Worm (Caenorhabditis elegans) whole organism, early embryonic: ENCODE results near the gene knl-1.

Source experiments
- B0310.2 ChIP-seq: sonication (generic microtip); optimal IDR thresholded peaks from 2 replicates; lab custom pipeline; 2016; ENCODE audit warnings: mild to moderate bottlenecking, missing genetic modification characterization, missing compliant biosample characterization
- F13C5.2 ChIP-seq: sonication (generic microtip); optimal IDR thresholded peaks from 2 replicates; lab custom pipeline; 2017; ENCODE audit warnings: mild to moderate bottlenecking, missing genetic modification characterization, inconsistent platforms, missing compliant biosample characterization
- aly-1 ChIP-seq: sonication (generic microtip); optimal IDR thresholded peaks from 2 replicates; lab custom pipeline; 2016; ENCODE audit warnings: missing genetic modification characterization, missing compliant biosample characterization
- ama-1 ChIP-seq: fragments of 150-350 bp; optimal IDR thresholded peaks from 2 replicates; lab custom pipeline; 2014
- ceh-13 ChIP-seq: fragments of 200-800 bp; sonication (Bioruptor generic); optimal IDR thresholded peaks from 2 replicates; lab custom pipeline; 2018; ENCODE audit warnings: mild to moderate bottlenecking, missing genetic modification characterization, missing compliant biosample characterization
- ceh-36 ChIP-seq: sonication (generic microtip); optimal IDR thresholded peaks from 2 replicates; lab custom pipeline; 2016; ENCODE audit warnings: missing genetic modification characterization, inconsistent platforms, missing compliant biosample characterization
- ets-7 ChIP-seq: sonication (generic microtip); optimal IDR thresholded peaks from 2 replicates; lab custom pipeline; 2016; ENCODE audit warnings: missing genotype, missing genetic modification characterization, missing compliant biosample characterization
- flt-1 ChIP-seq: fragments of 200-800 bp; sonication (Bioruptor generic); IDR thresholded peaks from 2 replicates; pipeline ENCODE4 v1.3.6; 2022; ENCODE audit warnings: missing genetic modification characterization, missing compliant biosample characterization
- hmbx-1 ChIP-seq: sonication (generic microtip); optimal IDR thresholded peaks from 2 replicates; lab custom pipeline; 2016; ENCODE audit warnings: mild to moderate bottlenecking, missing genetic modification characterization, missing compliant biosample characterization
- hmg-4 ChIP-seq: fragments of 200-800 bp; sonication (Bioruptor generic); optimal IDR thresholded peaks from 2 replicates; lab custom pipeline; 2018; ENCODE audit warnings: mild to moderate bottlenecking, missing genetic modification characterization, missing compliant biosample characterization
- hnd-1 ChIP-seq: sonication (generic microtip); optimal IDR thresholded peaks from 2 replicates; lab custom pipeline; 2016; ENCODE audit warnings: missing genetic modification characterization, missing compliant biosample characterization
- pes-1 ChIP-seq: fragments of 200-800 bp; sonication (Bioruptor generic); IDR thresholded peaks from 2 replicates; pipeline ENCODE4 v1.3.6; 2022; ENCODE audit warnings: missing genetic modification reagents, missing genetic modification characterization, missing compliant biosample characterization
- scrt-1 ChIP-seq: fragments of 200-800 bp; sonication (Bioruptor generic); IDR thresholded peaks from 2 replicates; pipeline ENCODE4 v1.3.6; 2022; ENCODE audit warnings: missing genetic modification characterization, missing compliant biosample characterization
- sea-1 ChIP-seq: fragments of 200-800 bp; sonication (Bioruptor generic); conservative IDR thresholded peaks from 2 replicates; pipeline ENCODE4 v1.3.6; 2022; ENCODE audit warnings: missing genetic modification characterization, missing compliant biosample characterization
- tbx-11 ChIP-seq: fragments of 200-800 bp; sonication (Bioruptor generic); IDR thresholded peaks from 2 replicates; pipeline ENCODE4 v1.3.6; 2022; ENCODE audit warnings: missing genetic modification characterization, missing compliant biosample characterization
- tbx-37 ChIP-seq: fragments of 200-800 bp; sonication (Bioruptor generic); conservative IDR thresholded peaks from 2 replicates; pipeline ENCODE4 v1.3.6; 2022; ENCODE audit warnings: missing genetic modification reagents, missing genetic modification characterization, missing compliant biosample characterization
- tra-4 ChIP-seq: sonication (generic microtip); optimal IDR thresholded peaks from 2 replicates; lab custom pipeline; 2017; ENCODE audit warnings: missing genetic modification characterization, missing compliant biosample characterization

Gene knl-1

DNA sequence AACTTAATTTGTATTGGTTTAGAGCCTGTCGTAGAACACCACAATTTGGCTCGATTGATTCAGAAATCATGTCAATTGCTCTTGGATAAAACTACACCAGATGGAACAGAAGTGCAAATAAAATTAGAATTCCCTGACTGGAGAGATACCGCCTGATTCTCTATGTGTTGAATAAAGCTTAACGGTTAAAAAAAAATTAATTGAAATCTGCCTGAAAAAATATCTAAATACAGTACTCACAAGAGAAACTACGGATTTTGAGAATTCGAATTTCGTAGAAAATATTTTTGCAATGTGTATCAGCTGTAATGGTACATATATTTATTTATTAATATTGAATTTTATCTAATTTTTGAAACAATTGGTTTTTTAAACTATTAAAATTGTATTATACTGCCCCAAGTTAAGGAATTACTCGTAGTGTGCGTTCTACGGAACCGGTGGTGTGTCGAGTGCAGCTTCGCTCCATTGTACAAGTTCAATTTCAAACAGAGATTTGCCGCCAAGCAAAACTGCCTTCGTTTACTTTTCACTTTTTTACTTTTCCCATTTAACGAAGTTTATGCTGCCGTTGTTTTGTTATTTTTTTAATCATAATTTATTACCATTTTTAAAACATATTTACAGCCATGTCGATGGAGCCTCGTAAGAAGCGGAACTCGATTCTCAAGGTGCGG is at the start of gene knl-1:
Gene knl-1, plus strand, starts transcription at position 626 of the 677 bp plus-strand sequence.
- TF ChIP-seq hmg-4 (GFP tag; lab: Kevin White, UChicago): peak; percentile 54
- TF ChIP-seq scrt-1 (GFP tag; lab: Robert Waterston, UW): no peak
- peak; percentile 51 for TF ChIP-seq F13C5.2 (tag; lab: Kevin White, UChicago)
- TF ChIP-seq sea-1 (GFP tag; lab: Robert Waterston, UW): no peak
- no peak for TF ChIP-seq B0310.2 (tag; lab: Kevin White, UChicago)

DNA sequence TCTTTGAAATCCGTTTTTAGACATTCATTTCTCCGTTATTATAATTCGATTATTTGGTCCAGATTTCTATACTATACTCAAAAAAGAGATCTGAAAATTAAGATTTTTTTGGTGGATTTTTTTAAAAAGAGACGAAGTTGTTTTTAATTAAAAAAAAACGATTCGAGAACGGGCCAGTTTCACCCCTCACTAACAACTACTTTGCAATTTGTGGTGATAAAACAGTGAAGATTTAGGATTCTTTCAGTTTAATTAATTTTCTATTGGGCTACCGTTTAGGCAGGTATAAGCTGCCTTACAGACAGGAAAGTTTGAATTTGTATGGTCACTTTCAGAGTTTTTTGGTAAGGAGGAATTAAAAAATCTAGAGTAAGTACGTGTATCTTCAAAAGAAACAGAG is 49.3 kb upstream of the knl-1 start, which contains the start of gene unc-36:
Gene unc-36, minus strand, starts transcription at position 101 of the 400 bp plus-strand sequence.
- no peak for TF ChIP-seq F13C5.2 (tag; lab: Kevin White, UChicago)
- no peak for TF ChIP-seq ceh-13 (GFP tag; lab: Kevin White, UChicago)
- TF ChIP-seq hnd-1 (tag; lab: Kevin White, UChicago): no peak
- no peak for TF ChIP-seq hmbx-1 (tag; lab: Kevin White, UChicago)
- no peak for TF ChIP-seq hmg-4 (GFP tag; lab: Kevin White, UChicago)
- TF ChIP-seq B0310.2 (tag; lab: Kevin White, UChicago): no peak
- no peak for TF ChIP-seq flt-1 (GFP tag; lab: Robert Waterston, UW)
- TF ChIP-seq ama-1 (lab: Kevin White, UChicago): no peak
- TF ChIP-seq ceh-36 (tag; lab: Kevin White, UChicago): no peak
- TF ChIP-seq scrt-1 (GFP tag; lab: Robert Waterston, UW): no peak

DNA sequence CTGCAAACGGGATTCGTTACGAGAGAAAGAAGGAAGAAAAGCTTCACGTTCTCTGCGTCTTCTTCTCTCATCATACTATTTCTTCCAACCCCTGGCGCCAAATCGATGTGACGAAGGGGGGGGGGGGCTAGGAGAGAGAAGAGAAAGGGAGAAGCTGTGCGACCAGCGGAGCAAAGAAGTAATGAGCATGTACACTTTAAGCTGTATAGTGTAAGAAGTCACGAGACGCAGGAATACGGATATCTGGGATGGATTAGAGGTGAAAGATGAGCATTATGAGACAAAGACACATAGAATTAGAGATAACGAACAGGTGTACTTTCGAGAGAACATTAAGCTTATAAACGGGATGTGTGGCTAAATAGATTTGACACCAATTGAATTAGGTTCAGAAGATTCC is 48.7 kb upstream of the knl-1 start:
- TF ChIP-seq B0310.2 (tag; lab: Kevin White, UChicago) (no peak), scrt-1 (GFP tag; lab: Robert Waterston, UW) (no peak), hmbx-1 (tag; lab: Kevin White, UChicago) (no peak), ceh-36 (tag; lab: Kevin White, UChicago) (peak; percentile 0), ama-1 (lab: Kevin White, UChicago) (no peak), flt-1 (GFP tag; lab: Robert Waterston, UW) (no peak), F13C5.2 (tag; lab: Kevin White, UChicago) (no peak)

DNA sequence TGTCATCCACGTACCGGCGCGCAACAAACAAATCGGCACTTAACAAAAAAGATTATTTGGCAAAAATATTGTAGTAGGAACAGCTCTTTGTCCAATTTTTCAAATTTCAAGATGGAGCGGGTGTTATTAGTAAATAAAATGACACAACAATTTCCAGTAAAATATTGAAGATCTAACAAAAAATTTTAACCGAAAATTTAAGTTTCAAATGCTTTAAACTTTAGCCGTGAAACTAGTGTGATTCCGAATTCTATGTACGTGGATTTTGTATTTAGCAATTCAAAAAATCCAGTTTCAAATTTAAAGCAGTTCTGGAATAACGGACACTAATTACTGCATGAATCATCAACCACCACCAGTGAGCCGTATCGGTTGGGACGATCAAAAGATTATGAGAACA is 47.7 kb upstream of the knl-1 start, which contains the start of gene snb-5:
Gene snb-5, plus strand, starts transcription at position 301 of the 400 bp plus-strand sequence.
- no peak for TF ChIP-seq flt-1 (GFP tag; lab: Robert Waterston, UW)
- TF ChIP-seq aly-1 (tag; lab: Kevin White, UChicago): no peak
- TF ChIP-seq pes-1 (GFP tag; lab: Robert Waterston, UW): no peak
- TF ChIP-seq hmbx-1 (tag; lab: Kevin White, UChicago): no peak
- TF ChIP-seq F13C5.2 (tag; lab: Kevin White, UChicago): no peak
- TF ChIP-seq hmg-4 (GFP tag; lab: Kevin White, UChicago): no peak
- TF ChIP-seq ets-7 (tag; lab: Kevin White, UChicago): no peak
- no peak for TF ChIP-seq tbx-37
- no peak for TF ChIP-seq B0310.2 (tag; lab: Kevin White, UChicago)

DNA sequence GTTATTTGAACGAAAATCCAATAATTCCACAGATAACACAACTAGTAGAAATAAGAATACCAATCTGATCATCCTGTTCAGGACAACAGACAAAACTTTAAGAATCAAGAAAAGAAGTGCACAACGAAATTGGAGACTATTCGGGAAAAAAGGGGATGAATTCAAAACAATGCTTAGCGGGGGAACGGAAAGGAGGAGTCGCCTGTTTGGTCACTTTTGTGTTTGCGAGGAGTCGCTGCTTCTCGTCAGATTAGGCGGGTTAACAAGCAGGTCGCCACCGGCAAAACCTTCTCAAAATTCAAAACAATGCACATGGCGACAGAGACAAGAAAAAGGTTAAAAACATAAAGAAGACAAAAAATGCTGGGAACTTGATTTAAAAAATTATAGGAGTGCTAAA is 40.7 kb upstream of the knl-1 start, which contains the start of gene C30A5.10:
Gene C30A5.10, minus strand, starts transcription at position 101 of the 400 bp plus-strand sequence.
- TF ChIP-seq hmbx-1 (tag; lab: Kevin White, UChicago) (no peak), ceh-13 (GFP tag; lab: Kevin White, UChicago) (no peak), ama-1 (lab: Kevin White, UChicago) (no peak), scrt-1 (GFP tag; lab: Robert Waterston, UW) (no peak), pes-1 (GFP tag; lab: Robert Waterston, UW) (no peak), F13C5.2 (tag; lab: Kevin White, UChicago) (no peak), ceh-36 (tag; lab: Kevin White, UChicago) (no peak), aly-1 (tag; lab: Kevin White, UChicago) (no peak), hmg-4 (GFP tag; lab: Kevin White, UChicago) (no peak), hnd-1 (tag; lab: Kevin White, UChicago) (no peak), tra-4 (tag; lab: Kevin White, UChicago) (no peak), tbx-11 (GFP tag; lab: Robert Waterston, UW) (no peak)

DNA sequence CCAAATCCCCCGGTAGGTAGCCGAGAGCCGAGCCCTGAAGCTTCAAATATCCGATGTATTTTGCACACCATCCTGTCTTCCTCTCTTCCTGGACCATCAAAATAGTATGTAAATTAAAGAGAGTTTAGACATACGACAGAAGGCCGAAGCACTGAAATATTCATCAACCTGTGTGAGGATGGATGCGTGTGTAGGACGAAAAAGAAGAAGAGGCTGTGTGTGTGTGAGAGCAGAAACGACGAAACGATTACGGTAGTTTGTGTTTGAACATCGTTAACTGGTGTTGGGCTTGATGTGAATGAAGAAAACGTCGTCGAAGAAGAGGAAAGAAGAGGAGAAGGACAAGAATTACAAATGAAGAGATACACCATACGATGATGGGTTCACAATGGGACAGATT is 38.9 kb upstream of the knl-1 start:
- TF ChIP-seq hmg-4 (GFP tag; lab: Kevin White, UChicago): no peak
- no peak for TF ChIP-seq ets-7 (tag; lab: Kevin White, UChicago)
- TF ChIP-seq ama-1 (lab: Kevin White, UChicago): no peak
- TF ChIP-seq ceh-13 (GFP tag; lab: Kevin White, UChicago): no peak
- TF ChIP-seq ceh-36 (tag; lab: Kevin White, UChicago): no peak
- no peak for TF ChIP-seq tbx-37
- no peak for TF ChIP-seq tbx-11 (GFP tag; lab: Robert Waterston, UW)
- TF ChIP-seq hnd-1 (tag; lab: Kevin White, UChicago): no peak
- TF ChIP-seq pes-1 (GFP tag; lab: Robert Waterston, UW): no peak

DNA sequence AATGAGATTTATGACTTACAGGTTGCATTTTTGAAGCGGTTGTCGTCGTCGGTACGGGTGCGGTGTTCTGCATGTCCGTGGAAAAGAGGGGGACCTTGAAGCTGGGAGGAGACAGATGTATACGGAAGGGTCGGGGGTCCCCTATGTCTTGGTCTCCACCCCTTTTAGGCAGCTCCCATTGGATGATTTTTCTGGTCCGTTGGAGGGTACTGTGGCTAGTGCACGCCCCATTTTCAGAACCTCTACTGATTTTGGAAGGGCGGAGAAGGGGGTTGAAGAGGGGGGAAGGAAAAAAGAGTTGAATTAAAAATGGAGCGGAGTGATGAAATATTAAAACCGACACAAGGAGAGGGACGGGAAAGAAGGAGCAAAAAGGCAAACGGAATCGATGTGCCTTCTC is 34.2 kb upstream of the knl-1 start, which contains the start of gene unc-86:
Gene unc-86, minus strand, starts transcription at position 113 of the 400 bp plus-strand sequence.
- TF ChIP-seq flt-1 (GFP tag; lab: Robert Waterston, UW) (no peak), hmg-4 (GFP tag; lab: Kevin White, UChicago) (no peak), tra-4 (tag; lab: Kevin White, UChicago) (no peak), tbx-37 (no peak), hnd-1 (tag; lab: Kevin White, UChicago) (no peak), tbx-11 (GFP tag; lab: Robert Waterston, UW) (no peak), sea-1 (GFP tag; lab: Robert Waterston, UW) (no peak), ama-1 (lab: Kevin White, UChicago) (no peak), scrt-1 (GFP tag; lab: Robert Waterston, UW) (no peak), pes-1 (GFP tag; lab: Robert Waterston, UW) (no peak), ceh-36 (tag; lab: Kevin White, UChicago) (no peak), hmbx-1 (tag; lab: Kevin White, UChicago) (no peak), ceh-13 (GFP tag; lab: Kevin White, UChicago) (no peak), B0310.2 (tag; lab: Kevin White, UChicago) (no peak), ets-7 (tag; lab: Kevin White, UChicago) (no peak), F13C5.2 (tag; lab: Kevin White, UChicago) (no peak), aly-1 (tag; lab: Kevin White, UChicago) (no peak)
